Fruit fly (Drosophila melanogaster): ENCODE data around the gene CG8260.

DNA sequence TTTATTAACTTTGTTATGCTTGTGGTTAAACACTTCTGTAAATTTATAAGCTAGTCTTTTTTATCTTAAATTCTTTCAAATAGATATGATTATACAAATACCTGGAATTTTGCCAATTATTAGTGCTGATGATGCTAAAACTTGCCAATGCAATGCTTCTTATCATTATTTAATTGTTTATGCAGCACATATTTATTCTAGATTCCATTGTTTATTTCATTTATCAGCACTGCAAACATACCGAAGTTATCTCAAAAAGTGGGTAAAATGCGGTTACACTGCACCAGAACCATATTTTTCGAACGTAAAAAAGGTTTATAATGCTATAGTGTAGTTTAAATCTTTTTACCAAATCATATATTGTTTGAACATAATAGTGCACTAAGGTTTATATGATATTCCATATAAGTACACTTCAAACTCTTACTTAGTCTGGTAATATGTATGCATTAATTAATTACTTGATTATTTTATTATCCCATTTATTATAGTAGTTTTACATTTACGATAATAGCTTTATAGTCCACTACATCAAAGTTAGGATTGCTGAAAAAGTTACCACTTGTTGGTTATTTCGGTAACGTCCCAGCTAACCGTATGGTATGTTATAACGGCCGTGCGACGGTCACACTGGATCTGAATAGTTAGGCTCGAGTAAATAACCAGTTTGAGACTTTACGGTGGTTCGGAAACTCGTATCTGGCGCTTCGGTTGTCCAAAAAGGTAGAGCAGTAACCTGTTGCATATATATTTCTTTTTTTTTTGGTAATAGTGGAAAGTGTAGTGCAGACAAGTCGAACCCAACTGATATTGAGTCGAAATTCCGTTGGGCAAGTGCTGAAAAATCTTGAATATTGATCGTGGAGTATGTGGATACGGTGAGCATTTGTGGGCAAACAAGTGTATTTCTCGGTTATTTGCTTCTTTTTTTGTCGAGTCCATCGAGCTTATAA is 32.4 kb downstream of the CG8260 start, which contains the start of gene Rhp:
- TF ChIP-seq CTCF (optimal IDR thresholded peaks at IDR 0.05) (no peak), CG8478 (optimal IDR thresholded peaks at IDR 0.05) (no peak)
